Worm (Caenorhabditis elegans) whole organism, midembryonic: ENCODE results near the gene glrx-22.

Experiments used
- T22C8.4 ChIP-seq: fragments of 200-800 bp; sonication (Bioruptor generic); IDR thresholded peaks from 2 replicates; pipeline ENCODE4 v1.3.6; 2022; ENCODE audit warnings: missing genetic modification characterization, missing compliant biosample characterization
- cog-1 ChIP-seq: sonication (generic microtip); optimal IDR thresholded peaks from 2 replicates; lab custom pipeline; 2016; ENCODE audit warnings: missing genetic modification characterization, missing compliant biosample characterization
- flt-1 ChIP-seq: fragments of 200-800 bp; sonication (Bioruptor generic); IDR thresholded peaks from 2 replicates; pipeline ENCODE4 v1.3.6; 2022; ENCODE audit warnings: missing genetic modification characterization, missing compliant biosample characterization
- klf-2 ChIP-seq: fragments of 200-800 bp; sonication (Bioruptor generic); conservative IDR thresholded peaks from 2 replicates; pipeline ENCODE4 v1.3.6; 2022; ENCODE audit warnings: missing genetic modification reagents, missing genetic modification characterization, missing compliant biosample characterization
- ref-1 ChIP-seq: fragments of 200-800 bp; sonication (Bioruptor generic); conservative IDR thresholded peaks from 2 replicates; pipeline ENCODE4 v1.3.6; 2022; ENCODE audit warnings: missing genetic modification reagents, missing genetic modification characterization, missing compliant biosample characterization
- ztf-29 ChIP-seq: fragments of 200-800 bp; sonication (Bioruptor generic); IDR thresholded peaks from 2 replicates; pipeline ENCODE4 v1.3.6; 2022; ENCODE audit warnings: missing genetic modification reagents, missing genetic modification characterization, missing compliant biosample characterization

ce11 chrIV:8219987-8220386, 19.0 kb upstream of the glrx-22 start, which contains the start of gene ocr-2:
- TF ChIP-seq klf-2 (GFP tag; lab: Robert Waterston, UW) (no peak), T22C8.4 (GFP tag; lab: Robert Waterston, UW) (no peak), cog-1 (tag; lab: Kevin White, UChicago) (no peak), ztf-29 (GFP tag; lab: Robert Waterston, UW) (no peak), flt-1 (GFP tag; lab: Robert Waterston, UW) (no peak), ref-1 (GFP tag; lab: Robert Waterston, UW) (no peak)
